Worm (Caenorhabditis elegans) whole organism, L1 larva: ENCODE data around the gene srd-17.
A peak's percentile ranks its signal among the peaks of the same experiment; 100 is the strongest.

ENCODE experiments used
- ama-1 ChIP-seq: fragments of 150-350 bp; optimal IDR thresholded peaks from 2 replicates; lab custom pipeline; 2014
- ces-1 ChIP-seq: fragments of 150-350 bp; optimal IDR thresholded peaks from 2 replicates; lab custom pipeline; 2014; ENCODE audit warnings: missing biosample characterization, missing genetic modification reagents, missing genetic modification characterization
- fos-1 ChIP-seq: fragments of 150-350 bp; optimal IDR thresholded peaks from 2 replicates; lab custom pipeline; 2014; ENCODE audit warnings: missing biosample characterization, missing genetic modification characterization
- lin-35 ChIP-seq, 2 experiments: fragments of 150-350 bp; optimal IDR thresholded peaks; 2 replicates each; lab custom pipeline; 2014; ENCODE audit warnings: missing biosample characterization in 2 of 2, missing genetic modification characterization in 2 of 2, missing genetic modification reagents in 2 of 2
- mep-1 ChIP-seq: fragments of 150-350 bp; optimal IDR thresholded peaks from 2 replicates; lab custom pipeline; 2014; ENCODE audit warnings: missing biosample characterization, missing genetic modification characterization
- nhr-20 ChIP-seq: sonication (generic microtip); optimal IDR thresholded peaks from 2 replicates; lab custom pipeline; 2016; ENCODE audit warnings: mild to moderate bottlenecking, missing genetic modification characterization, missing compliant biosample characterization
- sox-4 ChIP-seq: sonication (generic microtip); optimal IDR thresholded peaks from 2 replicates; lab custom pipeline; 2016; ENCODE audit warnings: missing genetic modification characterization, missing compliant biosample characterization
- sup-37 ChIP-seq: fragments of 200-800 bp; sonication (Bioruptor generic); optimal IDR thresholded peaks from 2 replicates; lab custom pipeline; 2018; ENCODE audit warnings: mild to moderate bottlenecking, missing genetic modification characterization, missing compliant biosample characterization

DNA sequence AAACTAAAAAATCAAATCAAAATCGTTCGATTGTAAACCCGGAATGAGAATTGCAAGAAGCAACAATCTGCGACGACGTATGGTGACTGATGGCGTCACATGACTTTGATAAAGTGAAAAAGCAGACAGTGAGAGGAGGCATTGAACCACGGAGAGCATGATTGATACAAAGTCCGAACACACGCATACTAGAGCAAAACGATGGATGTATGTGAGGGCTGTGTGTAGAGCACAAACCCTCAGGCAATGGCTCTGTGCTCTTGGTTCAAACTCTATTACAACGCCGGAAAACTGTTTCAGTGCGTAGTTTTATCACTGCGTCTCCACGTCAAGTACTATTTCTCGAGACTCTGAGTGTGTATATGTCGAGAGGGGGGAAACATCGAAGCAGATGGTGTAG lies 30.0 kb downstream of the srd-17 start:
- TF ChIP-seq nhr-20 (tag; lab: Kevin White, UChicago) (peak; percentile 19), sup-37 (no peak), ces-1 (GFP tag; lab: Kevin White, UChicago) (no peak), fos-1 (no peak), sox-4 (tag; lab: Kevin White, UChicago) (no peak), ama-1 (lab: Kevin White, UChicago) (no peak), lin-35 (GFP tag; optimal IDR thresholded peaks at IDR 0.05; lab: Kevin White, UChicago) (peak in 1 of 2 experiments; percentile 3), mep-1 (peak; percentile 20)
